Fruit fly (Drosophila melanogaster) whole organism, embryonic: ENCODE data around the gene RpS17.

Experiments used
- BtbVII ChIP-seq: fragments of 200-800 bp; sonication (Bioruptor generic); optimal IDR thresholded peaks from 3 replicates; lab custom pipeline; 2017; ENCODE audit warnings: missing biosample characterization, mild to moderate bottlenecking, missing genetic modification characterization
- CG10565 ChIP-seq: fragments of 200-800 bp; sonication (Bioruptor generic); optimal IDR thresholded peaks from 3 replicates; lab custom pipeline; 2016; ENCODE audit warnings: missing biosample characterization, mild to moderate bottlenecking, missing genetic modification characterization
- CG11093 ChIP-seq: fragments of 200-800 bp; sonication (Bioruptor generic); IDR thresholded peaks from 3 replicates; pipeline ENCODE4 v1.3.6; 2022; ENCODE audit warnings: missing biosample characterization, missing genetic modification characterization
- CG13624 ChIP-seq: fragments of 200-800 bp; sonication (Bioruptor generic); optimal IDR thresholded peaks from 2 replicates; lab custom pipeline; 2016; ENCODE audit warnings: missing biosample characterization, missing genetic modification characterization
- CG15269 ChIP-seq: fragments of 200-800 bp; sonication (Bioruptor generic); optimal IDR thresholded peaks from 2 replicates; lab custom pipeline; 2018; ENCODE audit warnings: missing biosample characterization, mild to moderate bottlenecking, missing genetic modification characterization, moderate library complexity
- CG17186 ChIP-seq: fragments of 200-800 bp; sonication (Bioruptor generic); optimal IDR thresholded peaks from 3 replicates; lab custom pipeline; 2017; ENCODE audit warnings: missing biosample characterization, missing genetic modification reagents, missing genetic modification characterization
- CG17361 ChIP-seq: fragments of 200-800 bp; sonication (Bioruptor generic); IDR thresholded peaks from 3 replicates; pipeline ENCODE4 v1.3.6; 2022; ENCODE audit warnings: missing biosample characterization, missing genetic modification characterization
- CG17802 ChIP-seq: fragments of 200-800 bp; sonication (Bioruptor generic); optimal IDR thresholded peaks from 2 replicates; lab custom pipeline; 2018; ENCODE audit warnings: missing biosample characterization, mild to moderate bottlenecking, missing genetic modification characterization, moderate library complexity
- CG17829 ChIP-seq: fragments of 200-800 bp; optimal IDR thresholded peaks from 2 replicates; lab custom pipeline; 2019; ENCODE audit warnings: missing biosample characterization, mild to moderate bottlenecking, missing genetic modification characterization, moderate library complexity
- CG1792 ChIP-seq: fragments of 200-800 bp; sonication (Bioruptor generic); optimal IDR thresholded peaks from 2 replicates; lab custom pipeline; 2016; ENCODE audit warnings: missing biosample characterization, missing genetic modification characterization
- CG2202 ChIP-seq: fragments of 200-800 bp; sonication (Bioruptor generic); optimal IDR thresholded peaks from 2 replicates; lab custom pipeline; 2018; ENCODE audit warnings: missing biosample characterization, mild to moderate bottlenecking, missing genetic modification characterization
- CG2889 ChIP-seq: fragments of 200-800 bp; sonication (Bioruptor generic); IDR thresholded peaks from 3 replicates; pipeline ENCODE4 v1.3.6; 2022; ENCODE audit warnings: missing biosample characterization, missing genetic modification characterization
- CG34224 ChIP-seq: fragments of 200-800 bp; sonication (Bioruptor generic); IDR thresholded peaks from 3 replicates; pipeline ENCODE4 v1.3.6; 2022; ENCODE audit warnings: missing biosample characterization, missing genetic modification characterization; ENCODE audit not compliant: partially characterized antibody
- CG4360 ChIP-seq: fragments of 200-800 bp; sonication (Bioruptor generic); IDR thresholded peaks from 2 replicates; pipeline ENCODE4 v1.3.6; 2022; ENCODE audit warnings: missing biosample characterization, missing genetic modification characterization
- CG6272 ChIP-seq: fragments of 200-800 bp; sonication (Bioruptor generic); IDR thresholded peaks from 2 replicates; pipeline ENCODE4 v1.3.6; 2022; ENCODE audit warnings: missing biosample characterization, missing genetic modification characterization
- CG6791 ChIP-seq: fragments of 200-800 bp; sonication (Bioruptor generic); IDR thresholded peaks from 3 replicates; pipeline ENCODE4 v1.3.6; 2022; ENCODE audit warnings: missing biosample characterization, missing genetic modification characterization; ENCODE audit not compliant: partially characterized antibody
- CG7786 ChIP-seq: fragments of 200-800 bp; sonication (Bioruptor generic); optimal IDR thresholded peaks from 2 replicates; lab custom pipeline; 2016; ENCODE audit warnings: missing biosample characterization, missing genetic modification characterization
- CG7928 ChIP-seq: fragments of 200-800 bp; sonication (Bioruptor generic); optimal IDR thresholded peaks from 2 replicates; lab custom pipeline; 2017; ENCODE audit warnings: missing biosample characterization, mild to moderate bottlenecking, missing genetic modification characterization
- CG9609 ChIP-seq: fragments of 200-800 bp; sonication (Bioruptor generic); optimal IDR thresholded peaks from 3 replicates; lab custom pipeline; 2016; ENCODE audit warnings: missing biosample characterization, missing genetic modification characterization
- CG9727 ChIP-seq: fragments of 200-800 bp; sonication (Bioruptor generic); optimal IDR thresholded peaks from 3 replicates; lab custom pipeline; 2017; ENCODE audit warnings: missing biosample characterization, mild to moderate bottlenecking, missing genetic modification characterization
- Hmr ChIP-seq: fragments of 200-800 bp; sonication (Bioruptor generic); optimal IDR thresholded peaks from 3 replicates; lab custom pipeline; 2017; ENCODE audit warnings: mild to moderate bottlenecking, missing biosample characterization, missing genetic modification reagents, missing genetic modification characterization
- Hsf ChIP-seq: fragments of 200-800 bp; sonication (Bioruptor generic); optimal IDR thresholded peaks from 3 replicates; lab custom pipeline; 2016; ENCODE audit warnings: missing biosample characterization, missing genetic modification characterization
- Mad ChIP-seq: fragments of 200-800 bp; sonication (Bioruptor generic); optimal IDR thresholded peaks from 2 replicates; lab custom pipeline; 2016; ENCODE audit warnings: missing biosample characterization, missing genetic modification characterization
- NC2α ChIP-seq: fragments of 200-800 bp; sonication (Bioruptor generic); optimal IDR thresholded peaks from 2 replicates; lab custom pipeline; 2016; ENCODE audit warnings: missing biosample characterization, missing genetic modification characterization
- Ptx1 ChIP-seq: fragments of 200-800 bp; sonication (Bioruptor generic); IDR thresholded peaks from 2 replicates; pipeline ENCODE4 v1.3.6; 2022; ENCODE audit warnings: missing biosample characterization, missing genetic modification characterization
- Side ChIP-seq: fragments of 200-800 bp; sonication (Bioruptor generic); optimal IDR thresholded peaks from 2 replicates; lab custom pipeline; 2016; ENCODE audit warnings: missing biosample characterization, missing genetic modification characterization
- ato ChIP-seq: fragments of 200-800 bp; sonication (Bioruptor generic); IDR thresholded peaks from 2 replicates; pipeline ENCODE4 v1.3.6; 2022; ENCODE audit warnings: missing biosample characterization, missing genetic modification characterization; ENCODE audit not compliant: partially characterized antibody
- corto ChIP-seq: fragments of 200-800 bp; sonication (Bioruptor generic); optimal IDR thresholded peaks from 2 replicates; lab custom pipeline; 2016; ENCODE audit warnings: missing biosample characterization, mild to moderate bottlenecking, missing genetic modification characterization, moderate library complexity
- crp ChIP-seq, 2 experiments: fragments of 200-800 bp; sonication (Bioruptor generic); optimal IDR thresholded peaks; 2 replicates in 1 of 2; 3 replicates in 1 of 2; lab custom pipeline; 2017; ENCODE audit warnings: missing biosample characterization in 2 of 2, missing genetic modification characterization in 2 of 2, mild to moderate bottlenecking in 1 of 2, moderate library complexity in 1 of 2
- dati ChIP-seq: fragments of 200-800 bp; sonication (Bioruptor generic); IDR thresholded peaks from 2 replicates; pipeline ENCODE4 v1.3.6; 2022; ENCODE audit warnings: missing biosample characterization, missing genetic modification characterization
- ftz-f1 ChIP-seq: fragments of 200-800 bp; sonication (Bioruptor generic); optimal IDR thresholded peaks from 2 replicates; lab custom pipeline; 2016; ENCODE audit warnings: missing biosample characterization, missing genetic modification characterization
- gcm ChIP-seq: fragments of 200-800 bp; sonication (Bioruptor generic); optimal IDR thresholded peaks from 2 replicates; lab custom pipeline; 2019; ENCODE audit warnings: missing biosample characterization, mild to moderate bottlenecking, missing genetic modification characterization, moderate library complexity
- hbn ChIP-seq: fragments of 200-800 bp; sonication (Bioruptor generic); IDR thresholded peaks from 2 replicates; pipeline ENCODE4 v1.3.6; 2022; ENCODE audit warnings: missing biosample characterization, missing genetic modification characterization; ENCODE audit not compliant: partially characterized antibody
- lbe ChIP-seq: fragments of 200-800 bp; sonication (Bioruptor generic); optimal IDR thresholded peaks from 2 replicates; lab custom pipeline; 2016; ENCODE audit warnings: missing biosample characterization, mild to moderate bottlenecking, missing genetic modification characterization
- mld ChIP-seq: fragments of 200-800 bp; sonication (Bioruptor generic); IDR thresholded peaks from 3 replicates; pipeline ENCODE4 v1.3.6; 2022; ENCODE audit warnings: missing biosample characterization, missing genetic modification characterization; ENCODE audit not compliant: partially characterized antibody
- nerfin-1 ChIP-seq: fragments of 200-800 bp; sonication (Bioruptor generic); optimal IDR thresholded peaks from 3 replicates; lab custom pipeline; 2019; ENCODE audit warnings: missing biosample characterization, mild to moderate bottlenecking, missing genetic modification characterization, moderate library complexity
- pho ChIP-seq: fragments of 200-800 bp; sonication (Bioruptor generic); optimal IDR thresholded peaks from 2 replicates; lab custom pipeline; 2016; ENCODE audit warnings: missing biosample characterization, missing genetic modification characterization
- prd ChIP-seq, 3 experiments: fragments of >200 bp in 2 of 3; fragments of 200-800 bp in 1 of 3; sonication (Bioruptor generic) in 1 of 3; optimal IDR thresholded peaks in 2 of 3; IDR thresholded peaks in 1 of 3; 2 replicates in 2 of 3; 3 replicates in 1 of 3; pipeline versions ENCODE4 v1.3.6 to Lab custom; 2017 to 2022; ENCODE audit warnings: missing biosample characterization in 1 of 3, missing genetic modification characterization in 1 of 3
- pzg ChIP-seq: fragments of 200-800 bp; sonication (Bioruptor generic); optimal IDR thresholded peaks from 3 replicates; lab custom pipeline; 2018; ENCODE audit warnings: missing biosample characterization, mild to moderate bottlenecking, missing genetic modification characterization, moderate library complexity
- ranshi ChIP-seq: fragments of 200-800 bp; sonication (Bioruptor generic); IDR thresholded peaks from 2 replicates; pipeline ENCODE4 v1.3.6; 2022; ENCODE audit warnings: missing biosample characterization, missing genetic modification characterization
- run ChIP-seq: fragments of 200-800 bp; sonication (Bioruptor generic); optimal IDR thresholded peaks from 3 replicates; lab custom pipeline; 2018; ENCODE audit warnings: missing biosample characterization, mild to moderate bottlenecking, missing genetic modification characterization
- slp2 ChIP-seq: fragments of 200-800 bp; sonication (Bioruptor generic); optimal IDR thresholded peaks from 2 replicates; lab custom pipeline; 2016; ENCODE audit warnings: missing biosample characterization, missing genetic modification characterization
- sr ChIP-seq: fragments of 200-800 bp; sonication (Bioruptor generic); IDR thresholded peaks from 3 replicates; pipeline ENCODE4 v1.3.6; 2022; ENCODE audit warnings: missing biosample characterization, missing genetic modification characterization
- tin ChIP-seq: fragments of 200-800 bp; sonication (Bioruptor generic); optimal IDR thresholded peaks from 3 replicates; lab custom pipeline; 2016; ENCODE audit warnings: missing biosample characterization, missing genetic modification characterization
- tll ChIP-seq, 2 experiments: fragments of 200-800 bp in 1 of 2; fragments of >200 bp in 1 of 2; sonication (Bioruptor generic) in 1 of 2; optimal IDR thresholded peaks; 2 replicates each; lab custom pipeline; 2017 to 2019; ENCODE audit warnings: missing biosample characterization in 2 of 2, missing genetic modification characterization in 2 of 2, mild to moderate bottlenecking in 1 of 2, moderate library complexity in 1 of 2
- wor ChIP-seq: fragments of 200-800 bp; sonication (Bioruptor generic); IDR thresholded peaks from 2 replicates; pipeline ENCODE4 v1.3.6; 2022; ENCODE audit warnings: missing biosample characterization, missing genetic modification characterization
- zen2 ChIP-seq: fragments of 200-800 bp; sonication (Bioruptor generic); IDR thresholded peaks from 3 replicates; pipeline ENCODE4 v1.3.6; 2022; ENCODE audit warnings: missing biosample characterization, missing genetic modification characterization; ENCODE audit not compliant: partially characterized antibody

RpS17 gene

dm6 chr3L:9460775-9461491 is 31.3 kb upstream of the RpS17 start, which contains the start of the genes CG3434 and CG44838 (continued):
- TF ChIP-seq CG13624 (GFP tag; lab: Kevin White, UChicago), result peak; percentile 66
- no peak for TF ChIP-seq hbn (GFP tag; lab: Robert Waterston, UW)
- TF ChIP-seq CG17186, result peak; percentile 58
- 0 out of 3 replicates have a peak, but pooled peaks have one; percentile 34 for TF ChIP-seq CG34224
- TF ChIP-seq CG6272, result peak; percentile 76; the same call in 1 of the 2 replicates
- peak; percentile 65 for TF ChIP-seq Side (GFP tag; lab: Kevin White, UChicago)
- peak; percentile 64 for TF ChIP-seq ranshi (GFP tag; lab: Robert Waterston, UW)
- TF ChIP-seq corto, result peak; percentile 42
- peak; percentile 86 for TF ChIP-seq CG9727 (GFP tag; lab: Kevin White, UChicago)
- TF ChIP-seq wor (GFP tag; lab: Robert Waterston, UW), result peak; percentile 61
- TF ChIP-seq CG9609 (GFP tag; lab: Kevin White, UChicago), result peak; percentile 53
- peak; percentile 86 for TF ChIP-seq CG17361 (GFP tag; lab: Robert Waterston, UW)
- TF ChIP-seq zen2 (GFP tag; lab: Robert Waterston, UW), result no peak
- TF ChIP-seq pho (GFP tag; lab: Kevin White, UChicago), result peak; percentile 82
- peak; percentile 67 for TF ChIP-seq CG1792 (GFP tag; lab: Kevin White, UChicago)
- TF ChIP-seq crp (GFP tag; optimal IDR thresholded peaks at IDR 0.05; lab: Kevin White, UChicago), result peak in 1 of 2 experiments; percentile 55
- TF ChIP-seq CG2202 (tag; lab: Kevin White, UChicago), result peak; percentile 58
- peak; percentile 48 for TF ChIP-seq pzg (GFP tag; lab: Kevin White, UChicago)
- TF ChIP-seq CG7786 (GFP tag; lab: Kevin White, UChicago), result peak; percentile 57
- peak; percentile 68 for TF ChIP-seq nerfin-1 (tag; lab: Kevin White, UChicago)
- TF ChIP-seq ato, result no peak
- peak; percentile 85 for TF ChIP-seq CG15269 (tag; lab: Kevin White, UChicago)
- TF ChIP-seq CG11093 (GFP tag; lab: Robert Waterston, UW), result peak; percentile 45; the same call in 1 of the 3 replicates
- 0 out of 2 replicates have a peak, but pooled peaks have one; percentile 34 for TF ChIP-seq CG4360
- peak; percentile 45; the same call in 1 of the 2 replicates for TF ChIP-seq dati
- TF ChIP-seq run, result peak; percentile 70
- TF ChIP-seq ftz-f1 (GFP tag; lab: Kevin White, UChicago), result peak; percentile 13
- TF ChIP-seq mld (GFP tag; lab: Robert Waterston, UW), result no peak
- peak; percentile 82 for TF ChIP-seq Mad (GFP tag; lab: Kevin White, UChicago)
- peak; percentile 84 for TF ChIP-seq tin (GFP tag; lab: Kevin White, UChicago)
- TF ChIP-seq CG6791 (GFP tag; lab: Robert Waterston, UW), result no peak
- peak; percentile 58 for TF ChIP-seq CG17802 (tag; lab: Kevin White, UChicago)
- peak; percentile 83 for TF ChIP-seq CG17829 (tag; lab: Kevin White, UChicago)
- peak; percentile 39 for TF ChIP-seq NC2α
- peak; percentile 83 for TF ChIP-seq Hmr (GFP tag; lab: Kevin White, UChicago)
- TF ChIP-seq sr (GFP tag; lab: Robert Waterston, UW), result no peak
- peak; percentile 80 for TF ChIP-seq Ptx1 (GFP tag; lab: Robert Waterston, UW)
- peak; percentile 11 for TF ChIP-seq CG10565 (GFP tag; lab: Kevin White, UChicago)
- TF ChIP-seq CG7928 (GFP tag; lab: Kevin White, UChicago), result peak; percentile 58
- TF ChIP-seq tll (GFP tag; optimal IDR thresholded peaks at IDR 0.05; lab: Kevin White, UChicago), result peak in 1 of 2 experiments; percentile 60
- peak; percentile 83 for TF ChIP-seq Hsf
- peak; percentile 89 for TF ChIP-seq gcm (GFP tag; lab: Kevin White, UChicago)
- no peak for TF ChIP-seq prd (optimal IDR thresholded peaks at IDR 0.05; lab: Kevin White, UChicago)
- TF ChIP-seq prd (GFP tag; IDR thresholded peaks at IDR 0.05; lab: Robert Waterston, UW), result peak; percentile 86
- peak; percentile 81 for TF ChIP-seq BtbVII (GFP tag; lab: Kevin White, UChicago)
- TF ChIP-seq CG2889 (GFP tag; lab: Robert Waterston, UW), result peak; percentile 60; the same call in 2 of the 3 replicates
- TF ChIP-seq lbe (GFP tag; lab: Kevin White, UChicago), result peak; percentile 47
- no peak for TF ChIP-seq slp2 (GFP tag; lab: Kevin White, UChicago)
